Worm (Caenorhabditis elegans) whole organism, young adult: Measurements from ENCODE around the gene nxf-1.

ENCODE experiments used
- B0336.3 ChIP-seq: fragments of 200-800 bp; sonication (Bioruptor generic); IDR thresholded peaks from 2 replicates; pipeline ENCODE4 v1.3.6; 2022; ENCODE audit warnings: missing genetic modification characterization, missing compliant biosample characterization
- Y53F4B.3 ChIP-seq: fragments of 200-800 bp; sonication (Bioruptor generic); IDR thresholded peaks from 2 replicates; pipeline ENCODE4 v1.3.6; 2022; ENCODE audit warnings: missing genetic modification reagents, missing genetic modification characterization, missing compliant biosample characterization
- ama-1 ChIP-seq, 3 experiments: fragments of 150-350 bp in 1 of 3; sonication (generic microtip) in 2 of 3; optimal IDR thresholded peaks; 2 replicates each; lab custom pipeline; 2014 to 2018; ENCODE audit warnings: missing biosample characterization in 2 of 3, missing genetic modification characterization in 2 of 3, missing genetic modification reagents in 2 of 3
- attf-6 ChIP-seq: fragments of 200-800 bp; sonication (Bioruptor generic); IDR thresholded peaks from 2 replicates; pipeline ENCODE4 v1.3.6; 2022; ENCODE audit warnings: missing genetic modification reagents, missing genetic modification characterization, missing compliant biosample characterization
- ccch-3 ChIP-seq: fragments of 200-800 bp; sonication (Bioruptor generic); optimal IDR thresholded peaks from 2 replicates; lab custom pipeline; 2018; ENCODE audit warnings: mild to moderate bottlenecking, missing genetic modification characterization, missing compliant biosample characterization
- mxl-1 ChIP-seq: sonication (generic microtip); optimal IDR thresholded peaks from 2 replicates; lab custom pipeline; 2016; ENCODE audit warnings: missing genetic modification characterization, missing compliant biosample characterization
- nfya-1 ChIP-seq: sonication (generic microtip); optimal IDR thresholded peaks from 2 replicates; lab custom pipeline; 2017; ENCODE audit warnings: antibody characterized with exemption, missing compliant biosample characterization, missing genetic modification characterization, borderline replicate concordance; ENCODE audit not compliant: insufficient read depth
- pha-4 ChIP-seq: fragments of 150-350 bp; sonication (generic microtip); optimal IDR thresholded peaks from 2 replicates; lab custom pipeline; 2014; ENCODE audit warnings: missing biosample characterization, missing genetic modification reagents, missing genetic modification characterization
- snpc-1.3 ChIP-seq: sonication (generic microtip); optimal IDR thresholded peaks from 2 replicates; lab custom pipeline; 2017; ENCODE audit warnings: missing genetic modification characterization, mild to moderate bottlenecking, missing compliant biosample characterization, antibody characterized with exemption, moderate library complexity, missing genotype, missing genetic modification reagents; ENCODE audit not compliant: insufficient read depth
- unc-130 ChIP-seq: sonication (generic microtip); optimal IDR thresholded peaks from 2 replicates; lab custom pipeline; 2016; ENCODE audit warnings: missing genetic modification reagents, missing genetic modification characterization, missing compliant biosample characterization

DNA sequence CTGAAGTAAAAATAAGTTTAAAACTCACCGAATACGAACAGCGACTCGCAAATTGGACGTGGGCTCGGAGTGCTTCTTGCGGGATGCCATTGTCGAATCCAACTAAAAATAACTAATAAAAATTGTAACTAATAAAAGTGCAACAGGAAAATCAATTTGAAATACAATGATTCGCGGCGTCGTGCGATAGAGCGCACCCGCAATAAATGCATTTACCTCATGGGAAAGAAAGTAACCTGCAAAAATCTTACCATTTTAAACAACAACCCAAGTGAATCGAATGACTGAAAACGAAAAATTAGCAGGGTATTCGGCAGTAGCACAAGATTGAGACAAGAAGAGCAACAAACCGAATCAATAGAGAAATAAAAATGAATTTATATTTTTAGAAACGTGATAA is 41.8 kb upstream of the nxf-1 start, which contains the start of gene bmk-1:
- no peak for TF ChIP-seq unc-130
- TF ChIP-seq snpc-1.3 (tag; lab: Kevin White, UChicago) = no peak
- no peak for TF ChIP-seq pha-4 (tag; lab: Kevin White, UChicago)
- no peak for TF ChIP-seq attf-6 (GFP tag; lab: Robert Waterston, UW)
- TF ChIP-seq ccch-3 (GFP tag; lab: Kevin White, UChicago) = no peak
- no peak for TF ChIP-seq B0336.3 (GFP tag; lab: Robert Waterston, UW)
- TF ChIP-seq ama-1 (optimal IDR thresholded peaks at IDR 0.05; lab: Kevin White, UChicago) = no peak
- no peak for TF ChIP-seq ama-1 (GFP tag; optimal IDR thresholded peaks at IDR 0.05; lab: Kevin White, UChicago)
- no peak for TF ChIP-seq nfya-1 (tag; lab: Kevin White, UChicago)
- TF ChIP-seq Y53F4B.3 (GFP tag; lab: Robert Waterston, UW) = no peak
- no peak for TF ChIP-seq mxl-1
